Fruit fly (Drosophila melanogaster) whole organism, prepupa: ENCODE measurements around the gene CG14644.

Source experiments
- Blimp-1 ChIP-seq: fragments of 200-800 bp; sonication (Bioruptor generic); optimal IDR thresholded peaks from 3 replicates; lab custom pipeline; 2017; ENCODE audit warnings: missing biosample characterization, missing genetic modification characterization, mild to moderate bottlenecking, moderate library complexity, missing genetic modification reagents
- CG10631 ChIP-seq: fragments of 200-800 bp; sonication (Bioruptor generic); optimal IDR thresholded peaks from 2 replicates; lab custom pipeline; 2016; ENCODE audit warnings: missing biosample characterization, missing genetic modification characterization
- CG10669 ChIP-seq: fragments of 200-800 bp; sonication (Bioruptor generic); optimal IDR thresholded peaks from 3 replicates; lab custom pipeline; 2018; ENCODE audit warnings: missing biosample characterization, mild to moderate bottlenecking, missing genetic modification characterization, moderate library complexity
- CG11762 ChIP-seq: fragments of 200-800 bp; sonication (Bioruptor generic); optimal IDR thresholded peaks from 3 replicates; lab custom pipeline; 2016; ENCODE audit warnings: missing biosample characterization, missing genetic modification characterization; ENCODE audit not compliant: insufficient read depth
- CG11902 ChIP-seq: fragments of 200-800 bp; sonication (Bioruptor generic); optimal IDR thresholded peaks from 3 replicates; lab custom pipeline; 2016; ENCODE audit warnings: missing biosample characterization, missing genetic modification characterization
- CG15336 ChIP-seq: fragments of 200-800 bp; sonication (Bioruptor generic); IDR thresholded peaks from 2 replicates; pipeline ENCODE4 v1.3.6; 2022; ENCODE audit warnings: missing biosample characterization, missing genetic modification characterization
- CG1621 ChIP-seq: fragments of 200-800 bp; sonication (Bioruptor generic); optimal IDR thresholded peaks from 3 replicates; lab custom pipeline; 2018; ENCODE audit warnings: missing biosample characterization, mild to moderate bottlenecking, missing genetic modification characterization
- CG3032 ChIP-seq: fragments of 200-800 bp; optimal IDR thresholded peaks from 2 replicates; lab custom pipeline; 2019; ENCODE audit warnings: missing biosample characterization, mild to moderate bottlenecking, missing genetic modification characterization, moderate library complexity
- CG34406 ChIP-seq: fragments of 200-800 bp; sonication (Bioruptor generic); optimal IDR thresholded peaks from 3 replicates; lab custom pipeline; 2016; ENCODE audit warnings: missing biosample characterization, missing genetic modification characterization
- CG4318 ChIP-seq: fragments of 200-800 bp; sonication (Bioruptor generic); optimal IDR thresholded peaks from 3 replicates; lab custom pipeline; 2017; ENCODE audit warnings: missing biosample characterization, mild to moderate bottlenecking, missing genetic modification characterization
- CG6163 ChIP-seq: fragments of 200-800 bp; sonication (Bioruptor generic); IDR thresholded peaks from 3 replicates; pipeline ENCODE4 v1.3.6; 2022; ENCODE audit warnings: missing biosample characterization, missing genetic modification characterization
- CG6276 ChIP-seq: fragments of 200-800 bp; sonication (Bioruptor generic); optimal IDR thresholded peaks from 2 replicates; lab custom pipeline; 2017; ENCODE audit warnings: missing biosample characterization, mild to moderate bottlenecking, missing genetic modification characterization
- CG6792 ChIP-seq: fragments of 200-800 bp; sonication (Bioruptor generic); optimal IDR thresholded peaks from 3 replicates; lab custom pipeline; 2016; ENCODE audit warnings: missing biosample characterization, missing genetic modification characterization
- CG6808 ChIP-seq: fragments of 200-800 bp; sonication (Bioruptor generic); optimal IDR thresholded peaks from 3 replicates; lab custom pipeline; 2017; ENCODE audit warnings: missing biosample characterization, missing genetic modification characterization, mild to moderate bottlenecking, moderate library complexity, missing genetic modification reagents
- CG6854 ChIP-seq: fragments of 200-800 bp; sonication (Bioruptor generic); optimal IDR thresholded peaks from 2 replicates; lab custom pipeline; 2017; ENCODE audit warnings: missing biosample characterization, mild to moderate bottlenecking, missing genetic modification characterization
- CG8119 ChIP-seq: fragments of 200-800 bp; sonication (Bioruptor generic); IDR thresholded peaks from 3 replicates; pipeline ENCODE4 v1.3.6; 2022; ENCODE audit warnings: missing biosample characterization, missing genetic modification characterization
- CG8319 ChIP-seq: fragments of 200-800 bp; sonication (Bioruptor generic); optimal IDR thresholded peaks from 3 replicates; lab custom pipeline; 2016; ENCODE audit warnings: missing biosample characterization, missing genetic modification characterization
- Eip78C ChIP-seq: fragments of 200-800 bp; sonication (Bioruptor generic); peaks from one replicate; lab custom pipeline; 2016; ENCODE audit warnings: missing biosample characterization, missing genetic modification characterization
- Eip93F ChIP-seq: fragments of 200-800 bp; sonication (Bioruptor generic); optimal IDR thresholded peaks from 2 replicates; lab custom pipeline; 2016; ENCODE audit warnings: missing biosample characterization, mild to moderate bottlenecking, missing genetic modification characterization
- Ets21C ChIP-seq: fragments of 200-800 bp; sonication (Bioruptor generic); optimal IDR thresholded peaks from 3 replicates; lab custom pipeline; 2016; ENCODE audit warnings: missing biosample characterization, missing genetic modification characterization
- Ets96B ChIP-seq: fragments of 200-800 bp; optimal IDR thresholded peaks from 2 replicates; lab custom pipeline; 2019; ENCODE audit warnings: missing biosample characterization, mild to moderate bottlenecking, missing genetic modification characterization, moderate library complexity
- Gug ChIP-seq: fragments of 200-800 bp; sonication (Bioruptor generic); IDR thresholded peaks from 2 replicates; pipeline ENCODE4 v1.3.6; 2022; ENCODE audit warnings: missing biosample characterization, missing genetic modification characterization
- Hr39 ChIP-seq: fragments of 200-800 bp; sonication (Bioruptor generic); optimal IDR thresholded peaks from 2 replicates; lab custom pipeline; 2016; ENCODE audit warnings: missing biosample characterization, missing genetic modification characterization
- Hr4 ChIP-seq: fragments of 200-800 bp; sonication (Bioruptor generic); optimal IDR thresholded peaks from 3 replicates; lab custom pipeline; 2016; ENCODE audit warnings: missing biosample characterization, missing genetic modification characterization
- Met ChIP-seq: fragments of 200-800 bp; sonication (Bioruptor generic); optimal IDR thresholded peaks from 3 replicates; lab custom pipeline; 2016; ENCODE audit warnings: missing biosample characterization, missing genetic modification characterization
- OdsH ChIP-seq: fragments of 200-800 bp; sonication (Bioruptor generic); optimal IDR thresholded peaks from 3 replicates; lab custom pipeline; 2016; ENCODE audit warnings: missing biosample characterization, missing genetic modification characterization
- Smox ChIP-seq: fragments of 200-800 bp; sonication (Bioruptor generic); optimal IDR thresholded peaks from 3 replicates; lab custom pipeline; 2016; ENCODE audit warnings: missing biosample characterization, missing genetic modification characterization
- Sox102F ChIP-seq: fragments of 200-800 bp; sonication (Bioruptor generic); optimal IDR thresholded peaks from 2 replicates; lab custom pipeline; 2016; ENCODE audit warnings: missing biosample characterization, mild to moderate bottlenecking, missing genetic modification characterization
- Sox14 ChIP-seq: fragments of 200-800 bp; sonication (Bioruptor generic); optimal IDR thresholded peaks from 3 replicates; lab custom pipeline; 2016; ENCODE audit warnings: missing biosample characterization, missing genetic modification characterization
- Sox15 ChIP-seq: fragments of 200-800 bp; sonication (Bioruptor generic); optimal IDR thresholded peaks from 3 replicates; lab custom pipeline; 2016; ENCODE audit warnings: missing biosample characterization, missing genetic modification characterization
- achi ChIP-seq: fragments of 200-800 bp; sonication (Bioruptor generic); optimal IDR thresholded peaks from 3 replicates; lab custom pipeline; 2016; ENCODE audit warnings: missing biosample characterization, missing genetic modification characterization
- acj6 ChIP-seq: fragments of 200-800 bp; sonication (Bioruptor generic); optimal IDR thresholded peaks from 3 replicates; lab custom pipeline; 2016; ENCODE audit warnings: missing biosample characterization, missing genetic modification characterization
- dac ChIP-seq: fragments of 200-800 bp; sonication (Bioruptor generic); optimal IDR thresholded peaks from 2 replicates; lab custom pipeline; 2017; ENCODE audit warnings: missing biosample characterization, mild to moderate bottlenecking, missing genetic modification characterization
- dsx ChIP-seq: fragments of 200-800 bp; optimal IDR thresholded peaks from 3 replicates; lab custom pipeline; 2019; ENCODE audit warnings: missing biosample characterization, mild to moderate bottlenecking, missing genetic modification characterization, moderate library complexity; ENCODE audit not compliant: poor library complexity, severe bottlenecking
- eg ChIP-seq: fragments of 200-800 bp; sonication (Bioruptor generic); IDR thresholded peaks from 3 replicates; pipeline ENCODE4 v1.3.6; 2022; ENCODE audit warnings: missing biosample characterization, missing genetic modification characterization
- esn ChIP-seq: fragments of 200-800 bp; sonication (Bioruptor generic); optimal IDR thresholded peaks from 2 replicates; lab custom pipeline; 2016; ENCODE audit warnings: missing biosample characterization, mild to moderate bottlenecking, missing genetic modification characterization, moderate library complexity
- fd59A ChIP-seq: fragments of 200-800 bp; sonication (Bioruptor generic); optimal IDR thresholded peaks from 2 replicates; lab custom pipeline; 2017; ENCODE audit warnings: missing biosample characterization, mild to moderate bottlenecking, missing genetic modification characterization, missing genetic modification reagents
- fd85E ChIP-seq: fragments of 200-800 bp; sonication (Bioruptor generic); optimal IDR thresholded peaks from 3 replicates; lab custom pipeline; 2016; ENCODE audit warnings: missing biosample characterization, missing genetic modification characterization
- fkh ChIP-seq: fragments of 200-800 bp; sonication (Bioruptor generic); optimal IDR thresholded peaks from 3 replicates; lab custom pipeline; 2017; ENCODE audit warnings: missing biosample characterization, mild to moderate bottlenecking, missing genetic modification characterization, moderate library complexity
- lz ChIP-seq: fragments of 200-800 bp; sonication (Bioruptor generic); optimal IDR thresholded peaks from 3 replicates; lab custom pipeline; 2016; ENCODE audit warnings: missing biosample characterization, missing genetic modification characterization
- net ChIP-seq: fragments of 200-800 bp; sonication (Bioruptor generic); optimal IDR thresholded peaks from 3 replicates; lab custom pipeline; 2016; ENCODE audit warnings: missing biosample characterization, missing genetic modification characterization
- pdm3 ChIP-seq: fragments of 200-800 bp; sonication (Bioruptor generic); optimal IDR thresholded peaks from 3 replicates; lab custom pipeline; 2016; ENCODE audit warnings: missing biosample characterization, missing genetic modification characterization
- salr ChIP-seq, 2 experiments: fragments of 200-800 bp; sonication (Bioruptor generic); optimal IDR thresholded peaks; 3 replicates each; lab custom pipeline; 2016 to 2018; ENCODE audit warnings: missing biosample characterization in 2 of 2, missing genetic modification characterization in 2 of 2, mild to moderate bottlenecking in 1 of 2
- spab ChIP-seq: fragments of 200-800 bp; sonication (Bioruptor generic); optimal IDR thresholded peaks from 2 replicates; lab custom pipeline; 2017; ENCODE audit warnings: missing biosample characterization, mild to moderate bottlenecking, missing genetic modification characterization, missing genetic modification reagents
- ss ChIP-seq, 2 experiments: fragments of 200-800 bp; sonication (Bioruptor generic); optimal IDR thresholded peaks; 2 replicates in 1 of 2; 3 replicates in 1 of 2; lab custom pipeline; 2017 to 2018; ENCODE audit warnings: mild to moderate bottlenecking in 2 of 2, missing biosample characterization in 2 of 2, missing genetic modification characterization in 2 of 2, moderate library complexity in 1 of 2
- svp ChIP-seq: fragments of 200-800 bp; sonication (Bioruptor generic); peaks from one replicate; lab custom pipeline; 2016; ENCODE audit warnings: missing biosample characterization, missing genetic modification characterization
- topi ChIP-seq: fragments of 200-800 bp; sonication (Bioruptor generic); optimal IDR thresholded peaks from 3 replicates; lab custom pipeline; 2016; ENCODE audit warnings: missing biosample characterization, missing genetic modification characterization

The CG14644 gene

dm6 chr3R:4246578-4247070 is 6.2 kb downstream of the CG14644 start, which contains the start of gene TwdlF:
Gene TwdlF, plus strand, starts transcription at chr3R:4247020.
- TF ChIP-seq CG1621 (tag; lab: Kevin White, UChicago) = no peak
- no peak for TF ChIP-seq Smox
- TF ChIP-seq Hr39 (GFP tag; lab: Kevin White, UChicago) = no peak
- no peak for TF ChIP-seq achi
- no peak for TF ChIP-seq OdsH (GFP tag; lab: Kevin White, UChicago)
- TF ChIP-seq dac = no peak
- TF ChIP-seq CG6854 = no peak
- no peak for TF ChIP-seq CG34406 (GFP tag; lab: Kevin White, UChicago)
- TF ChIP-seq CG8119 (GFP tag; lab: Robert Waterston, UW) = no peak
- TF ChIP-seq CG6163 (GFP tag; lab: Robert Waterston, UW) = no peak
- TF ChIP-seq CG15336 (GFP tag; lab: Robert Waterston, UW) = no peak
- no peak for TF ChIP-seq svp
- no peak for TF ChIP-seq lz (GFP tag; lab: Kevin White, UChicago)
- no peak for TF ChIP-seq fd59A (GFP tag; lab: Kevin White, UChicago)
- no peak for TF ChIP-seq ss (GFP tag; optimal IDR thresholded peaks at IDR 0.05; lab: Kevin White, UChicago)
- no peak for TF ChIP-seq CG8319 (GFP tag; lab: Kevin White, UChicago)
- TF ChIP-seq Blimp-1 (GFP tag; lab: Kevin White, UChicago) = no peak
- no peak for TF ChIP-seq Sox15 (GFP tag; lab: Kevin White, UChicago)
- TF ChIP-seq, all 60 proteins: peak for 0

dm6 chr3R:4243096-4243940 is 9.5 kb downstream of the CG14644 start, which contains the start of gene CG34305:
Gene CG34305, minus strand, starts transcription at chr3R:4243146.
- no peak for TF ChIP-seq spab (GFP tag; lab: Kevin White, UChicago)
- TF ChIP-seq Ets21C = peak; percentile 14
- no peak for TF ChIP-seq fd85E (GFP tag; lab: Kevin White, UChicago)
- no peak for TF ChIP-seq Eip93F (GFP tag; lab: Kevin White, UChicago)
- TF ChIP-seq CG11762 (GFP tag; lab: Kevin White, UChicago) = peak; percentile 4
- no peak for TF ChIP-seq CG4318
- TF ChIP-seq CG10631 (GFP tag; lab: Kevin White, UChicago) = peak; percentile 18
- TF ChIP-seq Gug = no peak
- peak; percentile 10 for TF ChIP-seq net
- TF ChIP-seq topi (GFP tag; lab: Kevin White, UChicago) = peak; percentile 58
- TF ChIP-seq CG15336 (GFP tag; lab: Robert Waterston, UW) = no peak
- TF ChIP-seq Hr4 (GFP tag; lab: Kevin White, UChicago) = no peak
- no peak for TF ChIP-seq CG6808 (GFP tag; lab: Kevin White, UChicago)
- no peak for TF ChIP-seq Blimp-1 (GFP tag; lab: Kevin White, UChicago)
- peak; percentile 54 for TF ChIP-seq pdm3
- TF ChIP-seq eg = no peak
- TF ChIP-seq dsx (GFP tag; lab: Kevin White, UChicago) = no peak
- peak; percentile 84 for TF ChIP-seq Eip78C (GFP tag; lab: Kevin White, UChicago)
- TF ChIP-seq Met (GFP tag; lab: Kevin White, UChicago) = peak; percentile 62
- no peak for TF ChIP-seq fd59A (GFP tag; lab: Kevin White, UChicago)
- TF ChIP-seq Sox102F (GFP tag; lab: Kevin White, UChicago) = peak; percentile 28
- TF ChIP-seq acj6 (GFP tag; lab: Kevin White, UChicago) = peak; percentile 19
- TF ChIP-seq CG6276 = no peak
- peak; percentile 25 for TF ChIP-seq CG8319 (GFP tag; lab: Kevin White, UChicago)
- TF ChIP-seq salr (GFP tag; optimal IDR thresholded peaks at IDR 0.05; lab: Kevin White, UChicago) = no peak
- TF ChIP-seq esn = peak; percentile 65
- TF ChIP-seq CG6792 (GFP tag; lab: Kevin White, UChicago) = peak; percentile 35
- TF ChIP-seq Sox14 = no peak
- no peak for TF ChIP-seq fkh
- no peak for TF ChIP-seq Sox15 (GFP tag; lab: Kevin White, UChicago)
- TF ChIP-seq svp = peak; percentile 66
- TF ChIP-seq dac = no peak
- peak; percentile 15 for TF ChIP-seq achi
- TF ChIP-seq CG11902 (GFP tag; lab: Kevin White, UChicago) = peak; percentile 9
- TF ChIP-seq CG10669 = peak; percentile 32
- no peak for TF ChIP-seq CG3032
- TF ChIP-seq Ets96B (tag; lab: Kevin White, UChicago) = no peak
